Worm (Caenorhabditis elegans): ENCODE measurements around the gene grl-9.

grl-9 gene

DNA sequence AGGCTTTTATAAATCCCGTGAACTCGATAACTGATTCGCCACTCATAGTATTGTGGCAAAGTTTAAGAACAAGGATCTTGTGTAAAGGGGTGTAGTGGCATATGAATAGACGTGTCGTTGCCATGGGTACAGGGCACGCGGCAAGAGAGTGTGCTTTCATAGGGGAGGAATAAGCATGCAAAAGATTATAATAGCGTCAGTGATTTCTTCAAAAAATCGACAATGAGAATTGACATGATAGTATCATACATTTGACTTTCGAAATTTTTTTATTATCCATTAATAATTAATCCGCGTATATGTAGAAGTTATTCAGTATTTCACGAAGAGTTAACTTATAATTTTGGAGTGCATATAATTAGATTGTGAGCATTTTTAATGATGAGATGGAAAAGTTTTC, 33.5 kb upstream of the grl-9 start, which contains the start of gene bbs-8:
bbs-8 (minus strand) TSS at position 101 of the 400 bp plus-strand sequence.
- TF ChIP-seq pqm-1 (tag; optimal IDR thresholded peaks at IDR 0.05) (no peak), madf-5 (GFP tag; IDR thresholded peaks at IDR 0.05) (no peak), unc-130 (GFP tag; optimal IDR thresholded peaks at IDR 0.05) (no peak), T26A8.4 (GFP tag; IDR thresholded peaks at IDR 0.05) (no peak), aha-1 (tag) (peak; percentile 44)

DNA sequence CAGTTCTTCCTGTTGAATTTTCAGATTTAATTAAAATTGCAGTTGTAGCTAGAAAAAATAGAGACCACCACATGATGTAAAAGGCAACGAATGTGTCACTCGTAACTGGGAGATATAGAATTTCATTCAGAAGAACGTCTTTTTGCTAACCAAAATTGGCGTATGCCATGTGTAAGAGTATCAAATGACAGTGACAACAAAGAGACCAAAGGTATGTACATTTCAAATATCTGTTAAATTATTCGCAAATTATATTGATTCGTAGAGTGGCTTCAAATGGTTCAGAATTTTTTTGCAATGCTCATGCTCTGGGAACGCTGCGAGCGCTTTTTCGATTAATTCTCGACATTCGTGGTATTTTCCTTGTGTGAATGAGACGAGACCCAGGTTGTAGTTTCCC, 30.9 kb upstream of the grl-9 start, which contains the start of gene T25F10.4:
T25F10.4 (minus strand) TSS at position 101 of the 400 bp plus-strand sequence.
- TF ChIP-seq nhr-25 (tag; optimal IDR thresholded peaks at IDR 0.05; ENCODE audit: borderline replicate concordance, insufficient read depth) (no peak), T26A8.4 (GFP tag; IDR thresholded peaks at IDR 0.05) (no peak), ZK546.5 (tag; optimal IDR thresholded peaks at IDR 0.05) (no peak), pqm-1 (tag; optimal IDR thresholded peaks at IDR 0.05) (no peak)

DNA sequence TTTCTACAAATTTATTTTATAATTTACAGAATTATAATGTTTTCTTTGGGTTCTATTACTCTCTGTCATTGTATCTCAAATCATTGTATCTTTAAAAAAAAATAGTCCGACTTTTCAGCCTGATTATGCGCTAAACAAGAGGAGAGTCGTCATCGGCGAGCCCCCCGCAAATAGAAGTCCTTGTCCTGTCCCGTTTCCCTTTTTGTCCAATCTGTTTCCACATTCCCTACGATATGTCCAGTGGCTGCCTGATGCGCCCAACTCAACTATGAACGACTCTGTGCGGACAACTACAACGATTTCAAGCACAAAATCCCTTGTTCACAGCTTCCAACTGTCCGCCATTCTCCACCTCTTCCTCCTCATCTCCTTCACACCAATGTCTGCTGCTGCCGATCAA, 26.5 kb upstream of the grl-9 start, which contains the start of gene dbl-1:
dbl-1 (plus strand) TSS at position 119 of the 400 bp plus-strand sequence.
- TF ChIP-seq dpl-1 (GFP tag; optimal IDR thresholded peaks at IDR 0.05) = no peak
- peak; percentile 91 for TF ChIP-seq aha-1 (tag)
- no peak for TF ChIP-seq daf-19 (GFP tag; conservative IDR thresholded peaks at IDR 0.05)
- no peak for TF ChIP-seq daf-12 (tag; optimal IDR thresholded peaks at IDR 0.05)
- no peak for TF ChIP-seq nhr-42 (GFP tag; IDR thresholded peaks at IDR 0.05)
- no peak for TF ChIP-seq nhr-102 (tag; optimal IDR thresholded peaks at IDR 0.05)
- TF ChIP-seq mdt-29 (GFP tag; IDR thresholded peaks at IDR 0.05) = no peak

DNA sequence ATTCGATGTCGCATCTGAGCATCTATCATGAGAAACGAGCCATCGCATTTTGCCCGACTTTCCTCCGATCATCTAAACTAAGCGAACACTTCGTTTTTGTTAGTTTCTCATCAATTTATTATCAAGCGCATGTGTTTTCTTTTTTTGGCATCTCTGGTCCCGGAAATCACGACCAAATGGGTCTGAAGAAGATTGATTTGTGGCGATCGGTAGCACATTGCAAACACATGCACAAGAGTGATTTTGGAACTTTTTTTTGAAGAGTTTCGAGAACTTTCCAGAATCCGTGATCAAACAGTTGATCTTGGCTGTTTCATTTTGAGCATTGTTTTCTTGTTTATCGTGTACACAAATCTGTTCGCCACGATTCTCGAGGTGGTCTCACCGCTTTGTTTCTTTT, 21.8 kb upstream of the grl-9 start:
- TF ChIP-seq unc-62 (GFP tag; optimal IDR thresholded peaks at IDR 0.05 in 1 of 2) (peak in 1 of 2 experiments; percentile 81), unc-62 (tag; optimal IDR thresholded peaks at IDR 0.05) (no peak), nhr-42 (GFP tag; IDR thresholded peaks at IDR 0.05) (no peak), zag-1 (tag; optimal IDR thresholded peaks at IDR 0.05) (no peak), ceh-20 (GFP tag; IDR thresholded peaks at IDR 0.05) (0 out of 2 replicates have a peak, but pooled peaks have one; percentile 27), nhr-6 (tag; optimal IDR thresholded peaks at IDR 0.05) (no peak)

DNA sequence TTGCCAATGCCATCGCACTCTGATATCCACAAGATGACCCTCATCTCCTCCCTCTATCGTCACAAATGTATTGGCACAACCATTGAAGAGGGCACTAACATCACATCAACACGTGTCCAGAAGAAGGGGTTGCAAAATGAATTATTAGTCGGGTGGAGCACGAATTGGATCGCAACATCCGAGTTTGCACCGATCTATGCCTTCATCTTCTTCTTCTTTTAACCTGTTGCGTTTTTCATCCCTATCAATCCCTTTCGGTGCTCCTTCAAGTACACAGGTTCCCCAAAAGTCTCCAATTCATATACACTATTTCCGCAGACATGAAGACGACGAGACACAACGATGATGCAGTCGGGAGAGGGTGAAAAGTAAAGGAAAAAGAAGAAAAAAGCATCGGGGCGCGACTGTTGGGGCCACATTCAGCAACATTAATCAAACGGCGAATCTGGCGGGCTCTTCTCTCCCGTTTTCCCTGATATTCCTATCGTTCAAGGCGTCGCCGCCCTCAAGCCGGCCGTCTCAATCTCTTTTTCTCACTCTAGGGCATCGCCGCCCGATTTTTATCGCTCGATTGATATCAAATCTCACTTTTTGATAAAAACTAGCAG, 20.1 kb upstream of the grl-9 start:
- TF ChIP-seq lin-29 (GFP tag; IDR thresholded peaks at IDR 0.05) (no peak), nhr-102 (tag; optimal IDR thresholded peaks at IDR 0.05) (no peak), dve-1 (tag; optimal IDR thresholded peaks at IDR 0.05; ENCODE audit: insufficient read depth) (no peak), F26F4.8 (GFP tag; conservative IDR thresholded peaks at IDR 0.05) (no peak), F37D6.2 (tag; optimal IDR thresholded peaks at IDR 0.05) (no peak), mes-2 (tag; optimal IDR thresholded peaks at IDR 0.05; ENCODE audit: poor library complexity, severe bottlenecking) (no peak), fos-1 (tag; optimal IDR thresholded peaks at IDR 0.05) (no peak), dpl-1 (GFP tag; optimal IDR thresholded peaks at IDR 0.05) (no peak), Y5F2A.4 (GFP tag; optimal IDR thresholded peaks at IDR 0.05) (no peak), R02D3.7 (tag; optimal IDR thresholded peaks at IDR 0.05) (no peak), sdz-12 (GFP tag; optimal IDR thresholded peaks at IDR 0.05) (no peak), lin-39 (tag; optimal IDR thresholded peaks at IDR 0.05) (no peak), zfp-3 (GFP tag; conservative IDR thresholded peaks at IDR 0.05) (no peak), mdt-29 (GFP tag; IDR thresholded peaks at IDR 0.05) (no peak), aha-1 (tag) (peak; percentile 65), Y105C5A.15 (GFP tag; IDR thresholded peaks at IDR 0.05) (no peak), lir-3 (tag; optimal IDR thresholded peaks at IDR 0.05) (no peak), nhr-76 (tag; optimal IDR thresholded peaks at IDR 0.05) (no peak), lin-13 (GFP tag; optimal IDR thresholded peaks at IDR 0.05) (no peak), nhr-237 (tag; optimal IDR thresholded peaks at IDR 0.05) (no peak), unc-62 (GFP tag; optimal IDR thresholded peaks at IDR 0.05 in 1 of 2) (no peak), unc-62 (tag; optimal IDR thresholded peaks at IDR 0.05) (no peak), ZK546.5 (tag; optimal IDR thresholded peaks at IDR 0.05) (no peak), nhr-11 (tag; optimal IDR thresholded peaks at IDR 0.05) (peak; percentile 25), spr-1 (tag; optimal IDR thresholded peaks at IDR 0.05) (no peak), daf-16 (GFP tag; optimal IDR thresholded peaks at IDR 0.05) (peak in 1 of 2 experiments; percentile 69), daf-16 (tag; optimal IDR thresholded peaks at IDR 0.05) (no peak), spr-3 (GFP tag; optimal IDR thresholded peaks at IDR 0.05) (no peak), gei-8 (GFP tag; optimal IDR thresholded peaks at IDR 0.05) (no peak), dmd-6 (GFP tag; IDR thresholded peaks at IDR 0.05) (no peak), ztf-7 (tag; optimal IDR thresholded peaks at IDR 0.05) (no peak), hmg-1.1 (GFP tag; IDR thresholded peaks at IDR 0.05) (no peak)
